Worm (Caenorhabditis elegans) whole organism, L1 larva: ENCODE measurements around the gene F18C5.5.

Experiments used
- C16A3.4 ChIP-seq: fragments of 150-350 bp; optimal IDR thresholded peaks from 2 replicates; lab custom pipeline; 2014; ENCODE audit warnings: missing biosample characterization, missing genetic modification characterization
- aha-1 ChIP-seq: fragments of 150-350 bp; optimal IDR thresholded peaks from 2 replicates; lab custom pipeline; 2014; ENCODE audit warnings: missing biosample characterization, missing genetic modification characterization
- ama-1 ChIP-seq: fragments of 150-350 bp; optimal IDR thresholded peaks from 2 replicates; lab custom pipeline; 2014
- blmp-1 ChIP-seq: fragments of 150-350 bp; optimal IDR thresholded peaks from 2 replicates; lab custom pipeline; 2014; ENCODE audit warnings: missing biosample characterization, missing genetic modification characterization
- ceh-8 ChIP-seq: fragments of 200-800 bp; sonication (Bioruptor generic); optimal IDR thresholded peaks from 2 replicates; lab custom pipeline; 2018; ENCODE audit warnings: mild to moderate bottlenecking, missing genetic modification characterization, moderate library complexity, missing compliant biosample characterization
- ceh-82 ChIP-seq, 3 experiments: fragments of 150-350 bp in 1 of 3; sonication (generic microtip) in 2 of 3; optimal IDR thresholded peaks; 2 replicates each; lab custom pipeline; 2014 to 2017; ENCODE audit warnings: missing biosample characterization in 3 of 3, missing genetic modification characterization in 3 of 3
- ces-1 ChIP-seq: fragments of 150-350 bp; optimal IDR thresholded peaks from 2 replicates; lab custom pipeline; 2014; ENCODE audit warnings: missing biosample characterization, missing genetic modification reagents, missing genetic modification characterization
- dpl-1 ChIP-seq, 3 experiments: fragments of 150-350 bp in 2 of 3; sonication (generic microtip) in 1 of 3; optimal IDR thresholded peaks; 2 replicates each; lab custom pipeline; 2014 to 2017; ENCODE audit warnings: missing biosample characterization in 3 of 3, missing genetic modification characterization in 3 of 3, missing genetic modification reagents in 3 of 3
- dsc-1 ChIP-seq: sonication (generic microtip); optimal IDR thresholded peaks from 2 replicates; lab custom pipeline; 2016; ENCODE audit warnings: mild to moderate bottlenecking, missing genetic modification characterization, missing compliant biosample characterization
- efl-1 ChIP-seq, 4 experiments: fragments of 150-350 bp; optimal IDR thresholded peaks in 3 of 4; peaks in 1 of 4; 1 replicate in 1 of 4; 2 replicates in 3 of 4; lab custom pipeline; 2014; ENCODE audit warnings: missing biosample characterization in 2 of 4, missing genetic modification characterization in 2 of 4, missing genetic modification reagents in 2 of 4
- efl-3 ChIP-seq: fragments of 200-800 bp; sonication (Bioruptor generic); optimal IDR thresholded peaks from 2 replicates; lab custom pipeline; 2018; ENCODE audit warnings: mild to moderate bottlenecking, missing genetic modification characterization, missing compliant biosample characterization
- elt-2 ChIP-seq: sonication (generic microtip); optimal IDR thresholded peaks from 2 replicates; lab custom pipeline; 2016; ENCODE audit warnings: missing genetic modification characterization, mild to moderate bottlenecking, inconsistent platforms, missing compliant biosample characterization, missing genetic modification reagents
- elt-3 ChIP-seq, 6 experiments: fragments of 150-350 bp in 1 of 6; sonication (generic microtip); optimal IDR thresholded peaks; 2 replicates each; lab custom pipeline; 2017 to 2018; ENCODE audit warnings: missing biosample characterization in 6 of 6, missing genetic modification characterization in 6 of 6, inconsistent platforms in 1 of 6
- hlh-4 ChIP-seq: sonication (generic microtip); optimal IDR thresholded peaks from 2 replicates; lab custom pipeline; 2016; ENCODE audit warnings: mild to moderate bottlenecking, missing genetic modification characterization, missing compliant biosample characterization
- hpl-2 ChIP-seq: fragments of 150-350 bp; optimal IDR thresholded peaks from 2 replicates; lab custom pipeline; 2014; ENCODE audit warnings: missing biosample characterization, missing genetic modification reagents, missing genetic modification characterization
- irx-1 ChIP-seq: sonication (generic microtip); optimal IDR thresholded peaks from 2 replicates; lab custom pipeline; 2016; ENCODE audit warnings: missing genetic modification characterization, missing compliant biosample characterization
- lin-14 ChIP-seq: fragments of 200-800 bp; sonication (Bioruptor generic); optimal IDR thresholded peaks from 2 replicates; lab custom pipeline; 2018; ENCODE audit warnings: mild to moderate bottlenecking, missing genetic modification characterization, moderate library complexity, missing compliant biosample characterization
- lin-35 ChIP-seq, 2 experiments: fragments of 150-350 bp; optimal IDR thresholded peaks; 2 replicates each; lab custom pipeline; 2014; ENCODE audit warnings: missing biosample characterization in 2 of 2, missing genetic modification characterization in 2 of 2, missing genetic modification reagents in 2 of 2
- lir-3 ChIP-seq: sonication (generic microtip); optimal IDR thresholded peaks from 2 replicates; lab custom pipeline; 2016; ENCODE audit warnings: mild to moderate bottlenecking, missing genetic modification characterization, moderate library complexity, missing compliant biosample characterization; ENCODE audit not compliant: poor library complexity
- lsy-2 ChIP-seq, 2 experiments: fragments of 150-350 bp; optimal IDR thresholded peaks; 2 replicates each; lab custom pipeline; 2014; ENCODE audit warnings: missing biosample characterization in 2 of 2, missing genetic modification characterization in 2 of 2
- mef-2 ChIP-seq: fragments of 150-350 bp; optimal IDR thresholded peaks from 2 replicates; lab custom pipeline; 2014; ENCODE audit warnings: missing biosample characterization, missing genetic modification characterization
- mep-1 ChIP-seq: fragments of 150-350 bp; optimal IDR thresholded peaks from 2 replicates; lab custom pipeline; 2014; ENCODE audit warnings: missing biosample characterization, missing genetic modification characterization
- nhr-47 ChIP-seq: sonication (generic microtip); optimal IDR thresholded peaks from 2 replicates; lab custom pipeline; 2016; ENCODE audit warnings: mild to moderate bottlenecking, missing genetic modification characterization, moderate library complexity, missing compliant biosample characterization
- nhr-71 ChIP-seq: sonication (generic microtip); optimal IDR thresholded peaks from 2 replicates; lab custom pipeline; 2016; ENCODE audit warnings: mild to moderate bottlenecking, missing genetic modification characterization, moderate library complexity, missing compliant biosample characterization
- nhr-84 ChIP-seq: sonication (generic microtip); optimal IDR thresholded peaks from 2 replicates; lab custom pipeline; 2017; ENCODE audit warnings: missing biosample characterization, missing genetic modification characterization
- nhr-85 ChIP-seq: sonication (generic microtip); peaks from one replicate; lab custom pipeline; 2016; ENCODE audit warnings: missing genetic modification characterization, inconsistent platforms, missing compliant biosample characterization
- nhr-90 ChIP-seq: sonication (generic microtip); optimal IDR thresholded peaks from 2 replicates; lab custom pipeline; 2016; ENCODE audit warnings: mild to moderate bottlenecking, missing genetic modification characterization, missing compliant biosample characterization; ENCODE audit not compliant: poor library complexity
- pag-3 ChIP-seq: sonication (generic microtip); optimal IDR thresholded peaks from 2 replicates; lab custom pipeline; 2017; ENCODE audit warnings: missing genetic modification characterization, mild to moderate bottlenecking, missing compliant biosample characterization, antibody characterized with exemption, borderline replicate concordance; ENCODE audit not compliant: insufficient read depth
- rnt-1 ChIP-seq: sonication (generic microtip); optimal IDR thresholded peaks from 2 replicates; lab custom pipeline; 2016; ENCODE audit warnings: mild to moderate bottlenecking, missing genetic modification characterization, moderate library complexity, missing compliant biosample characterization
- skn-1 ChIP-seq: fragments of 150-350 bp; optimal IDR thresholded peaks from 2 replicates; lab custom pipeline; 2014; ENCODE audit warnings: missing biosample characterization, missing genetic modification characterization
- snu-23 ChIP-seq: sonication (generic microtip); optimal IDR thresholded peaks from 2 replicates; lab custom pipeline; 2016; ENCODE audit warnings: missing genetic modification characterization, missing compliant biosample characterization
- sox-4 ChIP-seq: sonication (generic microtip); optimal IDR thresholded peaks from 2 replicates; lab custom pipeline; 2016; ENCODE audit warnings: missing genetic modification characterization, missing compliant biosample characterization
- unc-30 ChIP-seq: sonication (generic microtip); optimal IDR thresholded peaks from 2 replicates; lab custom pipeline; 2017; ENCODE audit warnings: missing biosample characterization, missing genetic modification characterization
- unc-62 ChIP-seq: fragments of 150-350 bp; optimal IDR thresholded peaks from 2 replicates; lab custom pipeline; 2014; ENCODE audit warnings: missing biosample characterization, missing genetic modification reagents, missing genetic modification characterization
- unc-86 ChIP-seq: sonication (generic microtip); optimal IDR thresholded peaks from 2 replicates; lab custom pipeline; 2016; ENCODE audit warnings: missing genetic modification characterization, missing compliant biosample characterization
- zip-4 ChIP-seq: fragments of 200-800 bp; sonication (Bioruptor generic); optimal IDR thresholded peaks from 2 replicates; lab custom pipeline; 2018; ENCODE audit warnings: mild to moderate bottlenecking, missing genetic modification characterization, moderate library complexity, missing compliant biosample characterization

Gene F18C5.5

ce11 chrII:6566628-6567180 is at the start of gene F18C5.5, which contains the start of gene F18C5.9:
TSS of gene F18C5.5 (minus strand) at chrII:6566728.
TSS of gene F18C5.9 (plus strand) at chrII:6567130.
- TF ChIP-seq unc-62 (no peak), blmp-1 (tag; lab: Kevin White, UChicago) (peak; percentile 58)
- TF ChIP-seq, all 84 proteins: peak for 1

- no peak for TF ChIP-seq hpl-2
- TF ChIP-seq efl-1 (optimal IDR thresholded peaks at IDR 0.05; lab: Kevin White, UChicago): no peak
- peak in 1 of 2 experiments; percentile 21 for TF ChIP-seq efl-1 (GFP tag; optimal IDR thresholded peaks at IDR 0.05 in 1 of 2; lab: Kevin White, UChicago)
- peak; percentile 69 for TF ChIP-seq elt-2
These were observed 49.6 kb upstream of the F18C5.5 start for ce11 chrII:6616135-6616534.

- TF ChIP-seq elt-2 (peak; percentile 83), ama-1 (lab: Kevin White, UChicago) (no peak), elt-3 (tag; optimal IDR thresholded peaks at IDR 0.05; lab: Kevin White, UChicago) (peak in 1 of 6 experiments; percentile 68), nhr-85 (tag; lab: Kevin White, UChicago) (peak; percentile 84), lin-14 (GFP tag; lab: Kevin White, UChicago) (peak; percentile 39), nhr-84 (tag; lab: Kevin White, UChicago) (no peak), blmp-1 (tag; lab: Kevin White, UChicago) (peak; percentile 95)
These were observed 48.9 kb upstream of the F18C5.5 start for ce11 chrII:6615232-6616029.

- TF ChIP-seq elt-2 (peak; percentile 63), hlh-4 (no peak)
These were observed 48.0 kb upstream of the F18C5.5 start for ce11 chrII:6614500-6614899.

ce11 chrII:6612544-6612943 is 46.0 kb upstream of the F18C5.5 start:
- TF ChIP-seq lin-35 (GFP tag; optimal IDR thresholded peaks at IDR 0.05; lab: Kevin White, UChicago) (peak in 1 of 2 experiments; percentile 34), ceh-8 (no peak), mep-1 (tag; lab: Kevin White, UChicago) (no peak), unc-86 (no peak), ces-1 (GFP tag; lab: Kevin White, UChicago) (no peak), elt-2 (peak; percentile 72), lir-3 (tag; lab: Kevin White, UChicago) (no peak), skn-1 (tag; lab: Kevin White, UChicago) (no peak)

ce11 chrII:6610262-6610661 is 43.7 kb upstream of the F18C5.5 start:
- TF ChIP-seq blmp-1 (tag; lab: Kevin White, UChicago) (peak; percentile 54), efl-3 (GFP tag; lab: Kevin White, UChicago) (no peak), elt-3 (tag; optimal IDR thresholded peaks at IDR 0.05; lab: Kevin White, UChicago) (peak in 3 of 6 experiments; percentile 13 to 48 (median 25)), dpl-1 (GFP tag; optimal IDR thresholded peaks at IDR 0.05; lab: Kevin White, UChicago) (no peak), efl-1 (optimal IDR thresholded peaks at IDR 0.05; lab: Kevin White, UChicago) (no peak), efl-1 (GFP tag; optimal IDR thresholded peaks at IDR 0.05 in 1 of 2; lab: Kevin White, UChicago) (no peak), skn-1 (tag; lab: Kevin White, UChicago) (no peak), C16A3.4 (tag; lab: Kevin White, UChicago) (peak; percentile 4), nhr-90 (tag; lab: Kevin White, UChicago) (peak; percentile 1), rnt-1 (tag; lab: Kevin White, UChicago) (no peak), lin-14 (GFP tag; lab: Kevin White, UChicago) (peak; percentile 74), dsc-1 (tag; lab: Kevin White, UChicago) (no peak), hlh-4 (no peak), mep-1 (tag; lab: Kevin White, UChicago) (peak; percentile 66), snu-23 (GFP tag; lab: Kevin White, UChicago) (peak; percentile 31), sox-4 (tag; lab: Kevin White, UChicago) (no peak), nhr-47 (tag; lab: Kevin White, UChicago) (no peak), irx-1 (tag; lab: Kevin White, UChicago) (no peak), aha-1 (tag; lab: Kevin White, UChicago) (no peak), mef-2 (tag; lab: Kevin White, UChicago) (no peak), zip-4 (no peak), ceh-82 (tag; optimal IDR thresholded peaks at IDR 0.05; lab: Kevin White, UChicago) (no peak), nhr-85 (tag; lab: Kevin White, UChicago) (peak; percentile 87), lsy-2 (tag; optimal IDR thresholded peaks at IDR 0.05; lab: Kevin White, UChicago) (peak; percentile 0 to 31), ama-1 (lab: Kevin White, UChicago) (no peak), pag-3 (no peak), nhr-71 (tag; lab: Kevin White, UChicago) (peak; percentile 19), unc-30 (tag; lab: Kevin White, UChicago) (no peak)
